Worm (Caenorhabditis elegans) whole organism, L1 larva: ENCODE measurements around the gene glr-2.

Experiments
- C04F5.9 ChIP-seq: sonication (generic microtip); optimal IDR thresholded peaks from 2 replicates; lab custom pipeline; 2016; ENCODE audit warnings: missing genetic modification characterization, missing compliant biosample characterization
- F16B12.6 ChIP-seq: fragments of 150-350 bp; optimal IDR thresholded peaks from 2 replicates; lab custom pipeline; 2014; ENCODE audit warnings: missing biosample characterization, missing genetic modification characterization
- Y116A8C.19 ChIP-seq: sonication (generic microtip); optimal IDR thresholded peaks from 2 replicates; lab custom pipeline; 2016; ENCODE audit warnings: missing compliant biosample characterization, missing genetic modification characterization, borderline replicate concordance
- alr-1 ChIP-seq: fragments of 200-800 bp; sonication (Bioruptor generic); optimal IDR thresholded peaks from 2 replicates; lab custom pipeline; 2018; ENCODE audit warnings: borderline replicate concordance, mild to moderate bottlenecking, missing genetic modification characterization, missing compliant biosample characterization
- aly-2 ChIP-seq: fragments of 150-350 bp; optimal IDR thresholded peaks from 2 replicates; lab custom pipeline; 2014; ENCODE audit warnings: missing biosample characterization, missing genetic modification characterization
- blmp-1 ChIP-seq: fragments of 150-350 bp; optimal IDR thresholded peaks from 2 replicates; lab custom pipeline; 2014; ENCODE audit warnings: missing biosample characterization, missing genetic modification characterization
- ceh-63 ChIP-seq: fragments of 200-800 bp; sonication (Bioruptor generic); optimal IDR thresholded peaks from 2 replicates; lab custom pipeline; 2018; ENCODE audit warnings: mild to moderate bottlenecking, missing genetic modification characterization, missing compliant biosample characterization
- ces-1 ChIP-seq: fragments of 150-350 bp; optimal IDR thresholded peaks from 2 replicates; lab custom pipeline; 2014; ENCODE audit warnings: missing biosample characterization, missing genetic modification reagents, missing genetic modification characterization
- elt-2 ChIP-seq: sonication (generic microtip); optimal IDR thresholded peaks from 2 replicates; lab custom pipeline; 2016; ENCODE audit warnings: missing genetic modification characterization, mild to moderate bottlenecking, inconsistent platforms, missing compliant biosample characterization, missing genetic modification reagents
- fkh-10 ChIP-seq: sonication (generic microtip); optimal IDR thresholded peaks from 2 replicates; lab custom pipeline; 2017; ENCODE audit warnings: missing biosample characterization, missing genetic modification reagents, missing genetic modification characterization
- fkh-4 ChIP-seq: sonication (generic microtip); optimal IDR thresholded peaks from 2 replicates; lab custom pipeline; 2016; ENCODE audit warnings: missing compliant biosample characterization, missing genetic modification characterization, borderline replicate concordance
- fkh-8 ChIP-seq: sonication (generic microtip); optimal IDR thresholded peaks from 2 replicates; lab custom pipeline; 2016; ENCODE audit warnings: mild to moderate bottlenecking, missing genetic modification characterization, missing compliant biosample characterization
- hlh-17 ChIP-seq: fragments of 200-800 bp; sonication (Bioruptor generic); optimal IDR thresholded peaks from 2 replicates; lab custom pipeline; 2018; ENCODE audit warnings: missing genetic modification characterization, mild to moderate bottlenecking, missing compliant biosample characterization, moderate library complexity, borderline replicate concordance
- hpl-2 ChIP-seq: fragments of 150-350 bp; optimal IDR thresholded peaks from 2 replicates; lab custom pipeline; 2014; ENCODE audit warnings: missing biosample characterization, missing genetic modification reagents, missing genetic modification characterization
- jun-1 ChIP-seq: fragments of 150-350 bp; optimal IDR thresholded peaks from 2 replicates; lab custom pipeline; 2014; ENCODE audit warnings: missing biosample characterization, missing genetic modification reagents, missing genetic modification characterization
- lin-13 ChIP-seq: fragments of 150-350 bp; optimal IDR thresholded peaks from 2 replicates; lab custom pipeline; 2014; ENCODE audit warnings: missing biosample characterization, missing genetic modification reagents, missing genetic modification characterization
- lin-14 ChIP-seq: fragments of 200-800 bp; sonication (Bioruptor generic); optimal IDR thresholded peaks from 2 replicates; lab custom pipeline; 2018; ENCODE audit warnings: mild to moderate bottlenecking, missing genetic modification characterization, moderate library complexity, missing compliant biosample characterization
- lin-15B ChIP-seq: fragments of 150-350 bp; sonication (generic microtip); optimal IDR thresholded peaks from 3 replicates; lab custom pipeline; 2014; ENCODE audit warnings: missing biosample characterization, missing genetic modification characterization
- lin-39 ChIP-seq: fragments of 150-350 bp; optimal IDR thresholded peaks from 2 replicates; lab custom pipeline; 2014; ENCODE audit warnings: missing biosample characterization, missing genetic modification reagents, missing genetic modification characterization
- lsy-2 ChIP-seq, 2 experiments: fragments of 150-350 bp; optimal IDR thresholded peaks; 2 replicates each; lab custom pipeline; 2014; ENCODE audit warnings: missing biosample characterization in 2 of 2, missing genetic modification characterization in 2 of 2
- nhr-11 ChIP-seq: fragments of 150-350 bp; optimal IDR thresholded peaks from 2 replicates; lab custom pipeline; 2014; ENCODE audit warnings: missing biosample characterization, missing genetic modification characterization
- nhr-19 ChIP-seq: fragments of 200-800 bp; sonication (Bioruptor generic); conservative IDR thresholded peaks from 2 replicates; pipeline ENCODE4 v1.3.6; 2022; ENCODE audit warnings: missing genetic modification characterization, missing compliant biosample characterization
- nhr-20 ChIP-seq: sonication (generic microtip); optimal IDR thresholded peaks from 2 replicates; lab custom pipeline; 2016; ENCODE audit warnings: mild to moderate bottlenecking, missing genetic modification characterization, missing compliant biosample characterization
- nhr-47 ChIP-seq: sonication (generic microtip); optimal IDR thresholded peaks from 2 replicates; lab custom pipeline; 2016; ENCODE audit warnings: mild to moderate bottlenecking, missing genetic modification characterization, moderate library complexity, missing compliant biosample characterization
- nhr-71 ChIP-seq: sonication (generic microtip); optimal IDR thresholded peaks from 2 replicates; lab custom pipeline; 2016; ENCODE audit warnings: mild to moderate bottlenecking, missing genetic modification characterization, moderate library complexity, missing compliant biosample characterization
- pag-3 ChIP-seq: sonication (generic microtip); optimal IDR thresholded peaks from 2 replicates; lab custom pipeline; 2017; ENCODE audit warnings: missing genetic modification characterization, mild to moderate bottlenecking, missing compliant biosample characterization, antibody characterized with exemption, borderline replicate concordance; ENCODE audit not compliant: insufficient read depth
- snu-23 ChIP-seq: sonication (generic microtip); optimal IDR thresholded peaks from 2 replicates; lab custom pipeline; 2016; ENCODE audit warnings: missing genetic modification characterization, missing compliant biosample characterization
- sox-4 ChIP-seq: sonication (generic microtip); optimal IDR thresholded peaks from 2 replicates; lab custom pipeline; 2016; ENCODE audit warnings: missing genetic modification characterization, missing compliant biosample characterization
- sptf-1 ChIP-seq: fragments of 150-350 bp; optimal IDR thresholded peaks from 2 replicates; lab custom pipeline; 2014; ENCODE audit warnings: missing biosample characterization, missing genetic modification characterization
- swsn-7 ChIP-seq: sonication (generic microtip); optimal IDR thresholded peaks from 2 replicates; lab custom pipeline; 2016; ENCODE audit warnings: missing genetic modification characterization, missing compliant biosample characterization
- tbx-2 ChIP-seq: sonication (generic microtip); optimal IDR thresholded peaks from 2 replicates; lab custom pipeline; 2016; ENCODE audit warnings: missing genetic modification characterization, missing compliant biosample characterization
- unc-86 ChIP-seq: sonication (generic microtip); optimal IDR thresholded peaks from 2 replicates; lab custom pipeline; 2016; ENCODE audit warnings: missing genetic modification characterization, missing compliant biosample characterization
- vab-15 ChIP-seq: sonication (generic microtip); optimal IDR thresholded peaks from 2 replicates; lab custom pipeline; 2017; ENCODE audit warnings: missing genotype, mild to moderate bottlenecking, missing genetic modification characterization, missing compliant biosample characterization
- zag-1 ChIP-seq: fragments of 150-350 bp; optimal IDR thresholded peaks from 2 replicates; lab custom pipeline; 2014; ENCODE audit warnings: missing biosample characterization, missing genetic modification characterization
- ztf-4 ChIP-seq: fragments of 150-350 bp; optimal IDR thresholded peaks from 2 replicates; lab custom pipeline; 2014; ENCODE audit warnings: missing biosample characterization, missing genetic modification characterization

Gene glr-2

ce11 chrIII:7116615-7117252 is 28.0 kb downstream of the glr-2 start (continued):
- no peak for TF ChIP-seq hlh-17 (GFP tag; lab: Kevin White, UChicago)
- no peak for TF ChIP-seq C04F5.9 (tag; lab: Kevin White, UChicago)
- TF ChIP-seq lin-15B (tag; lab: Kevin White, UChicago) = no peak
- TF ChIP-seq fkh-4 = no peak
- no peak for TF ChIP-seq sptf-1 (tag; lab: Kevin White, UChicago)
- peak; percentile 55 for TF ChIP-seq tbx-2 (tag; lab: Kevin White, UChicago)
- TF ChIP-seq zag-1 = no peak
- peak; percentile 51 for TF ChIP-seq lin-39 (tag; lab: Kevin White, UChicago)
- TF ChIP-seq jun-1 (tag; lab: Kevin White, UChicago) = peak; percentile 84

ce11 chrIII:7114952-7115488 is 29.7 kb downstream of the glr-2 start, which contains the start of gene nhr-10:
Gene nhr-10, minus strand, starts transcription at chrIII:7115438.
- TF ChIP-seq nhr-47 (peak; percentile 74), swsn-7 (tag; lab: Kevin White, UChicago) (peak; percentile 41), nhr-11 (peak; percentile 48), ztf-4 (no peak), lin-14 (GFP tag; lab: Kevin White, UChicago) (peak; percentile 40), nhr-19 (no peak), nhr-20 (tag; lab: Kevin White, UChicago) (peak; percentile 0), fkh-8 (tag; lab: Kevin White, UChicago) (peak; percentile 71), lsy-2 (tag; optimal IDR thresholded peaks at IDR 0.05; lab: Kevin White, UChicago) (peak in 1 of 2 experiments; percentile 46), nhr-71 (tag; lab: Kevin White, UChicago) (peak; percentile 74)
- TF ChIP-seq, all 84 proteins: peak for 8

DNA sequence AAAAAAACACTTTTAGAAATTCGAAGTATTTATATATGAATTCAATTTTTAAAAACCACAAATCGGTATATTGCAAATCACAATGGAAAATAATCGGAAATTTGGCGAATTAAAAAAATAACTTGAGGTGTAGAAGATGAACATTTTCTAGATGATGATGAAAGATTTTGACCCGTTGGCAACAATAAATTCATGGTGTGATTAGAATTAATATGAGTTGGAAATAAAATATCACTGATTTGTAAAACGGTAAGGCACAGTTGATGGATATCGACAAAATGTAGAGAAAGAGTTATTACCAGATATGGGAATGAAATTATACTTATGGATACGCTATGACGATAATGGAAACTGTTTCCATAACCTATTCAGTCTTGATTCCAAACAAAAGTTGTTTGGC is 32.5 kb downstream of the glr-2 start:
- TF ChIP-seq elt-2 (tag; lab: Kevin White, UChicago) = no peak
- no peak for TF ChIP-seq unc-86 (tag; lab: Kevin White, UChicago)
- TF ChIP-seq vab-15 = no peak
- no peak for TF ChIP-seq blmp-1 (tag; lab: Kevin White, UChicago)
- no peak for TF ChIP-seq lin-15B (tag; lab: Kevin White, UChicago)

- no peak for TF ChIP-seq lin-13 (GFP tag; lab: Kevin White, UChicago)
- TF ChIP-seq F16B12.6 = no peak
- no peak for TF ChIP-seq snu-23
- no peak for TF ChIP-seq Y116A8C.19 (tag; lab: Kevin White, UChicago)
- TF ChIP-seq sox-4 (tag; lab: Kevin White, UChicago) = no peak
- TF ChIP-seq hpl-2 = no peak
- no peak for TF ChIP-seq alr-1 (tag; lab: Kevin White, UChicago)
These were observed 33.0 kb downstream of the glr-2 start, which contains the start of gene B0280.7 for ce11 chrIII:7111793-7112192. Gene B0280.7, minus strand, starts transcription at chrIII:7111893.

DNA sequence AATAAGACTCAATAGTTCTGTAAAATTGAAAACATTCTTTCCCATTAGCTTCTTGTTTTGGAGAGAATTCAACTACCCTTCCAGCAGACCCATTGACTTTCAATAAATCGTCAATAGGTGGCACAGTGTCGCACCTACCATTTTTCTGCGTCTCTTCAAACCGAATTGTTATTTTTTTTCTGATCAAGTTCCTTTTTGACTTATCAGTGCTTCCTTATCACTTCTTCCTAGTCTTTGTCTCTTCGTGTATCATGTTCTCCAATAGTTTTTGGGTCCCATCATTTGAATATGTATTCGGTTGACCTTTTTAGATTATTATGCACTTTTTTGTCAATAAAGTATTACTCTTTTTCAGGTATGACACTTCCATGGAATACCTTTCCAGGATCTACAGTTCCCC is 36.8 kb downstream of the glr-2 start, which contains the start of gene odd-1:
Gene odd-1 (plus strand): TSS at position 349 of the 400 bp plus-strand sequence.
- TF ChIP-seq fkh-4 (no peak), aly-2 (tag; lab: Kevin White, UChicago) (no peak), snu-23 (no peak), fkh-10 (GFP tag; lab: Kevin White, UChicago) (no peak), elt-2 (tag; lab: Kevin White, UChicago) (peak; percentile 7)

- TF ChIP-seq elt-2 (tag; lab: Kevin White, UChicago) (peak; percentile 48), ceh-63 (GFP tag; lab: Kevin White, UChicago) (no peak), pag-3 (tag; lab: Kevin White, UChicago) (no peak), fkh-8 (tag; lab: Kevin White, UChicago) (no peak), ces-1 (GFP tag; lab: Kevin White, UChicago) (no peak)
These were observed 37.9 kb downstream of the glr-2 start for ce11 chrIII:7106854-7107253.
